Worm (Caenorhabditis elegans): ENCODE results near the gene R07E5.5.

Gene R07E5.5

DNA sequence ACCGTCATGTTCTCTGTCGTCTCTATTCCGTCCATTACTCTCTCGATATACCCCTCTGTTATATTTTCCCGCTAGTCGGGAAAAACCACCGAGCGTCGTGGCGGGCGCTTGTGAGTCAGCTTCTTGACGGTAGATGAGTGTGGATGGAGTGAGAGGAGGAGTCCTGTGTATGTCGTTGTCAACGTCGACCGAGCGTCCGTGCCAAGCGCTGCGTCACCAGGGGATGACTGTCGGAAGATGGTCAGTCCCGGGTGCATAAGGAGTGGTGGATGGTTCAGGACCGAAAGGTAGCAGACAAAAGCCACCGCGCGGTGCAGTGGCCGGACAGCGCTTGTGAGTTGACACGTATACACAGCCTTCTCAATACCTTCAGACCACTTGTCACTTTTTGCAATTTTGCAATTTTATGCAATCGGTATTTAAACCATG lies 27.8 kb upstream of the R07E5.5 start (continued):
- peak in 1 of 2 experiments; percentile 32 for TF ChIP-seq rec-8 (tag; optimal IDR thresholded peaks at IDR 0.05)
- peak in 1 of 2 experiments; percentile 45 for TF ChIP-seq let-607 (tag; optimal IDR thresholded peaks at IDR 0.05)
- TF ChIP-seq egl-44 (GFP tag; IDR thresholded peaks at IDR 0.05): peak; percentile 76
- peak; percentile 4; the same call in 1 of the 2 replicates for TF ChIP-seq let-526 (GFP tag; IDR thresholded peaks at IDR 0.05)
- TF ChIP-seq repo-1 (tag; optimal IDR thresholded peaks at IDR 0.05): peak; percentile 74
- TF ChIP-seq chd-7 (tag; optimal IDR thresholded peaks at IDR 0.05): peak; percentile 35
- TF ChIP-seq Y53G8AR.9 (GFP tag; conservative IDR thresholded peaks at IDR 0.05): 0 out of 2 replicates have a peak, but pooled peaks have one; percentile 73
- TF ChIP-seq F23B12.7 (tag; optimal IDR thresholded peaks at IDR 0.05; ENCODE audit: insufficient read depth): peak; percentile 47
- 0 out of 2 replicates have a peak, but pooled peaks have one; percentile 53 for TF ChIP-seq Y95B8A.8 (GFP tag; IDR thresholded peaks at IDR 0.05)
- TF ChIP-seq lin-40 (tag; optimal IDR thresholded peaks at IDR 0.05): peak; percentile 73
- peak; percentile 79 for TF ChIP-seq tbp1 (GFP tag; optimal IDR thresholded peaks at IDR 0.05)
- TF ChIP-seq mel-28 (tag; optimal IDR thresholded peaks at IDR 0.05; ENCODE audit: borderline replicate concordance): peak; percentile 33
- peak; percentile 77 for TF ChIP-seq ZK185.1 (tag; optimal IDR thresholded peaks at IDR 0.05; ENCODE audit: poor library complexity, severe bottlenecking)
- 0 out of 2 replicates have a peak, but pooled peaks have one; percentile 50 for TF ChIP-seq attf-6 (GFP tag; IDR thresholded peaks at IDR 0.05)
- TF ChIP-seq fkh-3 (tag; optimal IDR thresholded peaks at IDR 0.05): peak; percentile 55
- 0 out of 2 replicates have a peak, but pooled peaks have one; percentile 22 for TF ChIP-seq F37B4.10 (GFP tag; IDR thresholded peaks at IDR 0.05)
- TF ChIP-seq lin-26 (GFP tag; IDR thresholded peaks at IDR 0.05): peak; percentile 86
- peak; percentile 40 for TF ChIP-seq nhr-90 (tag; optimal IDR thresholded peaks at IDR 0.05)
- peak; percentile 85 for TF ChIP-seq hmg-1.2 (GFP tag; IDR thresholded peaks at IDR 0.05)
- peak; percentile 80 for TF ChIP-seq K12H6.12 (tag; optimal IDR thresholded peaks at IDR 0.05)
- TF ChIP-seq ekl-4 (GFP tag; IDR thresholded peaks at IDR 0.05): peak; percentile 64; the same call in 1 of the 2 replicates
- peak; percentile 58 for TF ChIP-seq attf-5 (GFP tag; optimal IDR thresholded peaks at IDR 0.05)
- peak; percentile 85 for TF ChIP-seq D2030.7 (GFP tag; IDR thresholded peaks at IDR 0.05)
- TF ChIP-seq egrh-3 (GFP tag; IDR thresholded peaks at IDR 0.05): peak; percentile 78
- TF ChIP-seq hsf-1 (GFP tag; IDR thresholded peaks at IDR 0.05): 0 out of 2 replicates have a peak, but pooled peaks have one; percentile 59
- TF ChIP-seq nhr-80 (tag; optimal IDR thresholded peaks at IDR 0.05): peak; percentile 60
- peak; percentile 30 for TF ChIP-seq lsl-1 (GFP tag; optimal IDR thresholded peaks at IDR 0.05)
- TF ChIP-seq die-1 (tag; optimal IDR thresholded peaks at IDR 0.05): peak; percentile 39
- TF ChIP-seq atf-7 (tag; optimal IDR thresholded peaks at IDR 0.05): peak; percentile 24
- peak; percentile 49; the same call in 1 of the 2 replicates for TF ChIP-seq K11D2.4 (GFP tag; IDR thresholded peaks at IDR 0.05)
- TF ChIP-seq dox-1 (GFP tag; IDR thresholded peaks at IDR 0.05): peak; percentile 94
- peak; percentile 50; the same call in 1 of the 2 replicates for TF ChIP-seq C06A6.2 (GFP tag; conservative IDR thresholded peaks at IDR 0.05)
- TF ChIP-seq ztf-26 (tag; optimal IDR thresholded peaks at IDR 0.05): peak; percentile 56

- TF ChIP-seq K12H6.12 (tag; optimal IDR thresholded peaks at IDR 0.05) (no peak), pha-4 (tag; optimal IDR thresholded peaks at IDR 0.05) (no peak), lin-40 (tag; optimal IDR thresholded peaks at IDR 0.05) (no peak), ztf-26 (tag; optimal IDR thresholded peaks at IDR 0.05) (no peak), lin-54 (GFP tag; optimal IDR thresholded peaks at IDR 0.05) (no peak), ztf-25 (GFP tag; IDR thresholded peaks at IDR 0.05) (no peak), attf-6 (GFP tag; IDR thresholded peaks at IDR 0.05) (no peak), aptf-3 (GFP tag; IDR thresholded peaks at IDR 0.05) (no peak), T07F8.4 (tag; optimal IDR thresholded peaks at IDR 0.05) (no peak), attf-5 (GFP tag; optimal IDR thresholded peaks at IDR 0.05) (no peak), snpc-1.3 (tag; optimal IDR thresholded peaks at IDR 0.05; ENCODE audit: insufficient read depth) (no peak), efl-1 (GFP tag; optimal IDR thresholded peaks at IDR 0.05) (no peak), egl-18 (GFP tag; IDR thresholded peaks at IDR 0.05) (no peak), B0019.2 (GFP tag; conservative IDR thresholded peaks at IDR 0.05) (no peak), D2030.7 (GFP tag; IDR thresholded peaks at IDR 0.05) (no peak), gei-17 (GFP tag; optimal IDR thresholded peaks at IDR 0.05) (no peak), tbp1 (GFP tag; optimal IDR thresholded peaks at IDR 0.05) (no peak)
Observed at ce11 chrIII:4370585-4370984, 26.6 kb upstream of the R07E5.5 start, which contains the start of gene ckb-3. TSS of gene ckb-3 (plus strand) at chrIII:4370885.
